Fruit fly (Drosophila melanogaster) whole organism, embryonic: ENCODE results near the gene CG6340.
A peak's percentile ranks its signal among the peaks of the same experiment; 100 is the strongest.

Source experiments
- Atf3 ChIP-seq: fragments of 200-800 bp; sonication (Bioruptor generic); optimal IDR thresholded peaks from 3 replicates; lab custom pipeline; 2016; ENCODE audit warnings: missing biosample characterization, missing genetic modification characterization
- CG10543 ChIP-seq: fragments of 200-800 bp; sonication (Bioruptor generic); optimal IDR thresholded peaks from 3 replicates; lab custom pipeline; 2017; ENCODE audit warnings: missing biosample characterization, mild to moderate bottlenecking, missing genetic modification characterization, moderate library complexity
- CG11085 ChIP-seq: fragments of 200-800 bp; sonication (Bioruptor generic); IDR thresholded peaks from 2 replicates; pipeline ENCODE4 v1.3.6; 2022; ENCODE audit warnings: missing biosample characterization, missing genetic modification characterization
- CG11695 ChIP-seq: fragments of 200-800 bp; sonication (Bioruptor generic); IDR thresholded peaks from 3 replicates; pipeline ENCODE4 v1.3.6; 2022; ENCODE audit warnings: missing biosample characterization, missing genetic modification characterization
- CG12219 ChIP-seq: fragments of 200-800 bp; sonication (Bioruptor generic); optimal IDR thresholded peaks from 3 replicates; lab custom pipeline; 2018; ENCODE audit warnings: missing biosample characterization, mild to moderate bottlenecking, missing genetic modification characterization
- CG14710 ChIP-seq: fragments of 200-800 bp; sonication (Bioruptor generic); optimal IDR thresholded peaks from 3 replicates; lab custom pipeline; 2019; ENCODE audit warnings: missing biosample characterization, mild to moderate bottlenecking, missing genetic modification characterization, moderate library complexity
- CG15601 ChIP-seq: fragments of 200-800 bp; sonication (Bioruptor generic); optimal IDR thresholded peaks from 3 replicates; lab custom pipeline; 2019; ENCODE audit warnings: missing biosample characterization, mild to moderate bottlenecking, missing genetic modification characterization, moderate library complexity
- CG17186 ChIP-seq: fragments of 200-800 bp; sonication (Bioruptor generic); optimal IDR thresholded peaks from 3 replicates; lab custom pipeline; 2017; ENCODE audit warnings: missing biosample characterization, missing genetic modification reagents, missing genetic modification characterization
- CG17802 ChIP-seq: fragments of 200-800 bp; sonication (Bioruptor generic); optimal IDR thresholded peaks from 2 replicates; lab custom pipeline; 2018; ENCODE audit warnings: missing biosample characterization, mild to moderate bottlenecking, missing genetic modification characterization, moderate library complexity
- CG18476 ChIP-seq: fragments of 200-800 bp; sonication (Bioruptor generic); optimal IDR thresholded peaks from 2 replicates; lab custom pipeline; 2016; ENCODE audit warnings: missing biosample characterization, mild to moderate bottlenecking, missing genetic modification characterization
- CG18599 ChIP-seq: fragments of 200-800 bp; sonication (Bioruptor generic); optimal IDR thresholded peaks from 3 replicates; lab custom pipeline; 2017; ENCODE audit warnings: missing biosample characterization, missing genetic modification characterization, mild to moderate bottlenecking, moderate library complexity, missing genetic modification reagents
- CG2875 ChIP-seq: fragments of 200-800 bp; sonication (Bioruptor generic); optimal IDR thresholded peaks from 2 replicates; lab custom pipeline; 2017; ENCODE audit warnings: missing biosample characterization, mild to moderate bottlenecking, missing genetic modification characterization, missing genetic modification reagents
- CG30431 ChIP-seq: fragments of 200-800 bp; sonication (Bioruptor generic); optimal IDR thresholded peaks from 2 replicates; lab custom pipeline; 2017; ENCODE audit warnings: missing biosample characterization, missing genetic modification characterization
- CG31388 ChIP-seq: fragments of 200-800 bp; sonication (Bioruptor generic); optimal IDR thresholded peaks from 2 replicates; lab custom pipeline; 2016; ENCODE audit warnings: missing biosample characterization, missing genetic modification characterization
- CG32532 ChIP-seq: fragments of 200-800 bp; sonication (Bioruptor generic); IDR thresholded peaks from 2 replicates; pipeline ENCODE4 v1.3.6; 2022; ENCODE audit warnings: missing biosample characterization, missing genetic modification characterization
- CG34422 ChIP-seq: fragments of 200-800 bp; sonication (Bioruptor generic); IDR thresholded peaks from 3 replicates; pipeline ENCODE4 v1.3.6; 2022; ENCODE audit warnings: missing biosample characterization, missing genetic modification characterization
- CG3726 ChIP-seq: fragments of 200-800 bp; sonication (Bioruptor generic); IDR thresholded peaks from 3 replicates; pipeline ENCODE4, ENCODE4 v1.3.6; 2022; ENCODE audit warnings: missing biosample characterization, missing genetic modification characterization
- CG4360 ChIP-seq: fragments of 200-800 bp; sonication (Bioruptor generic); IDR thresholded peaks from 2 replicates; pipeline ENCODE4 v1.3.6; 2022; ENCODE audit warnings: missing biosample characterization, missing genetic modification characterization
- CG6254 ChIP-seq: fragments of 200-800 bp; sonication (Bioruptor generic); optimal IDR thresholded peaks from 3 replicates; lab custom pipeline; 2017; ENCODE audit warnings: mild to moderate bottlenecking, missing biosample characterization, missing genetic modification reagents, missing genetic modification characterization
- CG8944 ChIP-seq: fragments of 200-800 bp; sonication (Bioruptor generic); optimal IDR thresholded peaks from 3 replicates; lab custom pipeline; 2016; ENCODE audit warnings: missing biosample characterization, missing genetic modification characterization
- Doc3 ChIP-seq: fragments of 200-800 bp; sonication (Bioruptor generic); IDR thresholded peaks from 3 replicates; pipeline ENCODE4 v1.3.6; 2022; ENCODE audit warnings: missing biosample characterization, missing genetic modification characterization; ENCODE audit not compliant: partially characterized antibody
- Ets65A ChIP-seq: fragments of 200-800 bp; sonication (Bioruptor generic); peaks from one replicate; lab custom pipeline; 2016; ENCODE audit warnings: missing biosample characterization, missing genetic modification characterization
- Fer1 ChIP-seq: fragments of 200-800 bp; sonication (Bioruptor generic); optimal IDR thresholded peaks from 2 replicates; lab custom pipeline; 2017; ENCODE audit warnings: missing biosample characterization, mild to moderate bottlenecking, missing genetic modification characterization
- HLH3B ChIP-seq: fragments of 200-800 bp; sonication (Bioruptor generic); IDR thresholded peaks from 2 replicates; pipeline ENCODE4 v1.3.6; 2022; ENCODE audit warnings: missing biosample characterization, missing genetic modification characterization
- Hr3 ChIP-seq: fragments of 200-800 bp; sonication (Bioruptor generic); optimal IDR thresholded peaks from 3 replicates; lab custom pipeline; 2016; ENCODE audit warnings: missing biosample characterization, missing genetic modification characterization
- Hr78 ChIP-seq, 2 experiments: fragments of 200-800 bp in 1 of 2; fragments of >200 bp in 1 of 2; sonication (Bioruptor generic) in 1 of 2; optimal IDR thresholded peaks; 2 replicates each; lab custom pipeline; 2017 to 2019; ENCODE audit warnings: missing biosample characterization in 2 of 2, missing genetic modification characterization in 2 of 2, mild to moderate bottlenecking in 1 of 2, moderate library complexity in 1 of 2
- MBD-R2 ChIP-seq: fragments of 200-800 bp; sonication (Bioruptor generic); IDR thresholded peaks from 2 replicates; pipeline ENCODE4 v1.3.6; 2022; ENCODE audit warnings: missing biosample characterization, missing genetic modification characterization
- Mad ChIP-seq: fragments of 200-800 bp; sonication (Bioruptor generic); optimal IDR thresholded peaks from 2 replicates; lab custom pipeline; 2016; ENCODE audit warnings: missing biosample characterization, missing genetic modification characterization
- Max ChIP-seq: fragments of 200-800 bp; sonication (Bioruptor generic); optimal IDR thresholded peaks from 2 replicates; lab custom pipeline; 2016; ENCODE audit warnings: missing biosample characterization, mild to moderate bottlenecking, missing genetic modification characterization
- Sry-δ ChIP-seq: fragments of 200-800 bp; sonication (Bioruptor generic); optimal IDR thresholded peaks from 2 replicates; lab custom pipeline; 2016; ENCODE audit warnings: missing biosample characterization, missing genetic modification characterization
- Trl ChIP-seq, 3 experiments: fragments of >200 bp in 2 of 3; fragments of 200-800 bp in 1 of 3; sonication (Bioruptor generic) in 1 of 3; optimal IDR thresholded peaks; 2 replicates in 1 of 3; 3 replicates in 2 of 3; lab custom pipeline; 2016 to 2017; ENCODE audit warnings: missing biosample characterization in 1 of 3, missing genetic modification characterization in 1 of 3
- Xbp1 ChIP-seq: fragments of 200-800 bp; sonication (Bioruptor generic); optimal IDR thresholded peaks from 3 replicates; lab custom pipeline; 2016; ENCODE audit warnings: missing biosample characterization, mild to moderate bottlenecking, missing genetic modification characterization
- amos ChIP-seq: fragments of 200-800 bp; sonication (Bioruptor generic); IDR thresholded peaks from 2 replicates; pipeline ENCODE4 v1.3.6; 2022; ENCODE audit warnings: missing biosample characterization, missing genetic modification characterization; ENCODE audit not compliant: partially characterized antibody
- ato ChIP-seq: fragments of 200-800 bp; sonication (Bioruptor generic); IDR thresholded peaks from 2 replicates; pipeline ENCODE4 v1.3.6; 2022; ENCODE audit warnings: missing biosample characterization, missing genetic modification characterization; ENCODE audit not compliant: partially characterized antibody
- btn ChIP-seq: fragments of 200-800 bp; sonication (Bioruptor generic); optimal IDR thresholded peaks from 2 replicates; lab custom pipeline; 2016; ENCODE audit warnings: missing biosample characterization, missing genetic modification characterization
- cato ChIP-seq: fragments of 200-800 bp; sonication (Bioruptor generic); optimal IDR thresholded peaks from 2 replicates; lab custom pipeline; 2016; ENCODE audit warnings: missing biosample characterization, missing genetic modification characterization, borderline replicate concordance
- ci ChIP-seq: fragments of 200-800 bp; sonication (Bioruptor generic); IDR thresholded peaks from 3 replicates; pipeline ENCODE4 v1.3.6; 2022; ENCODE audit warnings: missing biosample characterization, missing genetic modification characterization
- corto ChIP-seq: fragments of 200-800 bp; sonication (Bioruptor generic); optimal IDR thresholded peaks from 2 replicates; lab custom pipeline; 2016; ENCODE audit warnings: missing biosample characterization, mild to moderate bottlenecking, missing genetic modification characterization, moderate library complexity
- da ChIP-seq: fragments of 200-800 bp; sonication (Bioruptor generic); optimal IDR thresholded peaks from 2 replicates; lab custom pipeline; 2016; ENCODE audit warnings: missing biosample characterization, missing genetic modification characterization
- eyg ChIP-seq: fragments of 200-800 bp; sonication (Bioruptor generic); optimal IDR thresholded peaks from 3 replicates; lab custom pipeline; 2016; ENCODE audit warnings: missing biosample characterization, missing genetic modification characterization
- grn ChIP-seq: fragments of 200-800 bp; sonication (Bioruptor generic); optimal IDR thresholded peaks from 3 replicates; lab custom pipeline; 2017; ENCODE audit warnings: missing biosample characterization, missing genetic modification characterization
- ken ChIP-seq: fragments of 200-800 bp; sonication (Bioruptor generic); IDR thresholded peaks from 3 replicates; pipeline ENCODE4 v1.3.6; 2022; ENCODE audit warnings: missing biosample characterization, missing genetic modification characterization
- mam ChIP-seq: fragments of 200-800 bp; sonication (Bioruptor generic); optimal IDR thresholded peaks from 3 replicates; lab custom pipeline; 2016; ENCODE audit warnings: missing biosample characterization, missing genetic modification characterization
- sens ChIP-seq: fragments of 200-800 bp; sonication (Bioruptor generic); peaks from one replicate; lab custom pipeline; 2016; ENCODE audit warnings: missing biosample characterization, missing genetic modification characterization
- seq ChIP-seq: fragments of 200-800 bp; sonication (Bioruptor generic); IDR thresholded peaks from 2 replicates; pipeline ENCODE4 v1.3.6; 2022; ENCODE audit warnings: missing biosample characterization, missing genetic modification characterization
- sug ChIP-seq: fragments of 200-800 bp; optimal IDR thresholded peaks from 2 replicates; lab custom pipeline; 2019; ENCODE audit warnings: missing biosample characterization, mild to moderate bottlenecking, missing genetic modification characterization, moderate library complexity
- tap ChIP-seq: fragments of 200-800 bp; optimal IDR thresholded peaks from 3 replicates; lab custom pipeline; 2019; ENCODE audit warnings: missing biosample characterization, mild to moderate bottlenecking, missing genetic modification characterization, moderate library complexity
- twi ChIP-seq: fragments of 200-800 bp; optimal IDR thresholded peaks from 2 replicates; lab custom pipeline; 2019; ENCODE audit warnings: missing biosample characterization, mild to moderate bottlenecking, missing genetic modification characterization, moderate library complexity
- vfl ChIP-seq: fragments of 200-800 bp; sonication (Bioruptor generic); optimal IDR thresholded peaks from 2 replicates; lab custom pipeline; 2016; ENCODE audit warnings: missing biosample characterization, missing genetic modification characterization

CG6340 gene

dm6 chrX:15449490-15450326 is 32.5 kb upstream of the CG6340 start, which contains the start of the genes Scamp and Ahcy (continued):
- no peak for TF ChIP-seq Hr78 (GFP tag; optimal IDR thresholded peaks at IDR 0.05; lab: Kevin White, UChicago)
- TF ChIP-seq CG10543 = peak; percentile 13
- TF ChIP-seq ato (GFP tag; lab: Robert Waterston, UW) = peak; percentile 14; the same call in 1 of the 2 replicates
- TF ChIP-seq CG15601 (tag; lab: Kevin White, UChicago) = no peak
- no peak for TF ChIP-seq CG2875 (GFP tag; lab: Kevin White, UChicago)
- TF ChIP-seq CG6254 (GFP tag; lab: Kevin White, UChicago) = no peak
- TF ChIP-seq Sry-δ (GFP tag; lab: Kevin White, UChicago) = peak; percentile 80
- TF ChIP-seq da (GFP tag; lab: Kevin White, UChicago) = no peak
- TF ChIP-seq Hr3 (GFP tag; lab: Kevin White, UChicago) = no peak
- no peak for TF ChIP-seq sug (tag; lab: Kevin White, UChicago)
- no peak for TF ChIP-seq CG17802
- no peak for TF ChIP-seq Atf3 (GFP tag; lab: Kevin White, UChicago)
- no peak for TF ChIP-seq tap (tag; lab: Kevin White, UChicago)
- TF ChIP-seq Trl (optimal IDR thresholded peaks at IDR 0.05; lab: Kevin White, UChicago) = peak; percentile 11 to 35
- no peak for TF ChIP-seq Trl (GFP tag; optimal IDR thresholded peaks at IDR 0.05; lab: Kevin White, UChicago)
- TF ChIP-seq CG3726 (GFP tag; lab: Robert Waterston, UW) = no peak
- TF ChIP-seq HLH3B (GFP tag; lab: Robert Waterston, UW) = no peak
- no peak for TF ChIP-seq twi (tag; lab: Kevin White, UChicago)
- no peak for TF ChIP-seq CG18599
- TF ChIP-seq CG12219 = no peak
- peak; percentile 16 for TF ChIP-seq Xbp1 (GFP tag; lab: Kevin White, UChicago)
- TF ChIP-seq corto (GFP tag; lab: Kevin White, UChicago) = no peak
- TF ChIP-seq amos (GFP tag; lab: Robert Waterston, UW) = peak; percentile 44; the same call in 1 of the 2 replicates
- peak; percentile 70 for TF ChIP-seq sens (GFP tag; lab: Kevin White, UChicago)
- TF ChIP-seq CG31388 (GFP tag; lab: Kevin White, UChicago) = no peak
- no peak for TF ChIP-seq eyg (GFP tag; lab: Kevin White, UChicago)
- peak; percentile 7 for TF ChIP-seq Ets65A (GFP tag; lab: Kevin White, UChicago)
- TF ChIP-seq CG11085 = no peak
- TF ChIP-seq Fer1 (GFP tag; lab: Kevin White, UChicago) = no peak
- peak; percentile 60 for TF ChIP-seq CG14710 (tag; lab: Kevin White, UChicago)
- TF ChIP-seq grn (GFP tag; lab: Kevin White, UChicago) = no peak
- no peak for TF ChIP-seq Mad (GFP tag; lab: Kevin White, UChicago)
- TF ChIP-seq CG18476 = no peak
- TF ChIP-seq Max (GFP tag; lab: Kevin White, UChicago) = no peak
- no peak for TF ChIP-seq CG8944 (GFP tag; lab: Kevin White, UChicago)
- no peak for TF ChIP-seq CG4360 (GFP tag; lab: Robert Waterston, UW)
- peak; percentile 38 for TF ChIP-seq MBD-R2
- no peak for TF ChIP-seq CG30431 (GFP tag; lab: Kevin White, UChicago)
- TF ChIP-seq CG32532 (GFP tag; lab: Robert Waterston, UW) = no peak
- TF ChIP-seq CG34422 (GFP tag; lab: Robert Waterston, UW) = no peak
- no peak for TF ChIP-seq mam
- TF ChIP-seq ken (GFP tag; lab: Robert Waterston, UW) = no peak
- no peak for TF ChIP-seq ci
- TF ChIP-seq CG17186 = no peak
- TF ChIP-seq btn (GFP tag; lab: Kevin White, UChicago) = no peak
- TF ChIP-seq CG11695 (GFP tag; lab: Robert Waterston, UW) = no peak
- TF ChIP-seq vfl = no peak
- no peak for TF ChIP-seq cato (GFP tag; lab: Kevin White, UChicago)
- TF ChIP-seq seq (GFP tag; lab: Robert Waterston, UW) = no peak
- 0 out of 3 replicates have a peak, but pooled peaks have one; percentile 42 for TF ChIP-seq Doc3 (GFP tag; lab: Robert Waterston, UW)
